Fruit fly (Drosophila melanogaster): ENCODE measurements around the gene ari-1.

Gene ari-1

DNA sequence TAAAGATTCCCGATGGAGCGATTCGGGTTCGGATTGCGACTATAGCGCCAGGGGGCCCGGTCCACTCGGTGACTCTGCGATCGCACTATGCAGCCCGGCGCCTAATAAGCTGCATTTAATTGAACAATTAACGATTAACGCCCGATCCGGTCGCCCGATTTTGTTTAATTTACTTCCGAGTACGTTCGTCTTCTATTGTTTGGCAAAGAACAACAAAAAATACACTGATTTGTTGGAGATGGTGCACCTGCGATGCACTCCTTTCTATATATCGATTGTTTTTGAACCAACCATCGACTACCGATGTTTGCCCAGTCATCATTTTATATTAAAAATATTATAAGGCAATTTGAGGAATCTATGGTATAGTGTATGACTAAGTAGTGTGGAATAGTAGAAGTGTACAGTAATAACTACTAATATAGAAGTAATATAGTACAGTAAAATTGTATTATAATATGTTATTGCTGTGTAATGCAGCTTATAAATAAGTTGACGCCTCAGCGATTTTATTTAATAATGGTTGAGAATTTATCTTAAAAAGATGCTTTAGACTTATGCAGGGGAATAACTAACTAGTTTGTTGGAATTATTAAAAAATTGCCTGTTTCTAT, 36.4 kb downstream of the ari-1 start, which contains the start of gene Mvb12:
TSS of gene Mvb12 (minus strand) at position 217 of the 614 bp plus-strand sequence.
- TF ChIP-seq Sox102F (GFP tag; optimal IDR thresholded peaks at IDR 0.05) (peak; percentile 24), CG3919 (GFP tag; optimal IDR thresholded peaks at IDR 0.05) (no peak), CG6854 (GFP tag; optimal IDR thresholded peaks at IDR 0.05) (peak; percentile 5), dsx (GFP tag; optimal IDR thresholded peaks at IDR 0.05; ENCODE audit: poor library complexity, severe bottlenecking) (peak; percentile 2), Sox14 (GFP tag; optimal IDR thresholded peaks at IDR 0.05) (no peak), ss (GFP tag; optimal IDR thresholded peaks at IDR 0.05) (no peak), fkh (GFP tag; optimal IDR thresholded peaks at IDR 0.05) (peak; percentile 75), eg (GFP tag; IDR thresholded peaks at IDR 0.05) (0 out of 3 replicates have a peak, but pooled peaks have one; percentile 36), esn (GFP tag; optimal IDR thresholded peaks at IDR 0.05) (no peak), CG16779 (tag; optimal IDR thresholded peaks at IDR 0.05) (no peak), svp (GFP tag) (no peak), CG10669 (GFP tag; optimal IDR thresholded peaks at IDR 0.05) (no peak), Eip75B (GFP tag; optimal IDR thresholded peaks at IDR 0.05) (peak; percentile 5), CG8119 (GFP tag; IDR thresholded peaks at IDR 0.05) (no peak), CG6163 (GFP tag; IDR thresholded peaks at IDR 0.05) (no peak)

- TF ChIP-seq Sox15 (GFP tag; optimal IDR thresholded peaks at IDR 0.05) (no peak), Eip78C (GFP tag) (peak; percentile 75), pdm3 (GFP tag; optimal IDR thresholded peaks at IDR 0.05) (no peak), fkh (GFP tag; optimal IDR thresholded peaks at IDR 0.05) (peak; percentile 62), svp (GFP tag) (peak; percentile 51), Ets21C (GFP tag; optimal IDR thresholded peaks at IDR 0.05) (no peak), eg (GFP tag; IDR thresholded peaks at IDR 0.05) (0 out of 3 replicates have a peak, but pooled peaks have one; percentile 25)
These were observed 37.4 kb downstream of the ari-1 start for dm6 chrX:18100146-18100669.

DNA sequence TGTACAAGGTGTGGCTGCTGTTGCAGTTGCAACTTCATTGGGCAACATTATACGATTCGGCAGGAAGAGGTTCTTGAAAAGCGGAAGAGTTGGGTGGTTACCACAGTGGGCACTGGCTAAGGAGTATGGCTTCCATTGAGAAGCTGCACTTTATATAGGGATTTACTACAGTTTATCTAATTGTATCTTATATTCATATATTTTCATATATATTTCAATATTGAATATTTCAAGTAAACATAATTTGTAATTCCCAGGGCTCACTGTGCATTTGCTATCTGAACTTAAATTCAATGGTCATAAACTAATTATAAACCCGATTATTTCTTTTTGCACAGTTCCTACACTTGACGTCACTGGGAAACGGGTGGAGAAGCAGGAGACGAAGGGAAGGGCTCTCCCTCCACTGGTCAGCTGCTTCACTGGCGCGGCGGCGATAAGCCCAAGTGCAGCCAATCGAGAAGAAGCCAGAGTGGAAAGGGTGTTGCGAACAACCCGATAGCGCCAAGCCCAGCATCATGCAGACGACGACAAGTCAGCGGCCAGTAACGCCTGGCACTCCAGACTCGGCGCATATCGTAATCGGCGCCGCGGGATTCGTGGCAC, 42.7 kb downstream of the ari-1 start:
- TF ChIP-seq CG6808 (GFP tag; optimal IDR thresholded peaks at IDR 0.05) (peak; percentile 56), Smox (GFP tag; optimal IDR thresholded peaks at IDR 0.05) (peak; percentile 10), CG3919 (GFP tag; optimal IDR thresholded peaks at IDR 0.05) (peak; percentile 53), cyc (GFP tag; optimal IDR thresholded peaks at IDR 0.05) (peak; percentile 19), Eip78C (GFP tag) (peak; percentile 66), dac (GFP tag; optimal IDR thresholded peaks at IDR 0.05) (no peak), Ets96B (tag; optimal IDR thresholded peaks at IDR 0.05) (peak; percentile 51), eg (GFP tag; IDR thresholded peaks at IDR 0.05) (peak; percentile 42; the same call in 1 of the 3 replicates), CG8632 (GFP tag; optimal IDR thresholded peaks at IDR 0.05) (peak; percentile 29), Gug (GFP tag; IDR thresholded peaks at IDR 0.05) (peak; percentile 40; the same call in 1 of the 2 replicates), CG34406 (GFP tag; optimal IDR thresholded peaks at IDR 0.05) (peak; percentile 38), CG7368 (GFP tag; optimal IDR thresholded peaks at IDR 0.05) (peak; percentile 31), CG8119 (GFP tag; IDR thresholded peaks at IDR 0.05) (peak; percentile 68), Hr38 (GFP tag; optimal IDR thresholded peaks at IDR 0.05) (no peak), Met (GFP tag; optimal IDR thresholded peaks at IDR 0.05) (no peak), pdm3 (GFP tag; optimal IDR thresholded peaks at IDR 0.05) (peak; percentile 38), CG15336 (GFP tag; IDR thresholded peaks at IDR 0.05) (peak; percentile 65), CG6276 (GFP tag; optimal IDR thresholded peaks at IDR 0.05) (peak; percentile 49), topi (GFP tag; optimal IDR thresholded peaks at IDR 0.05) (peak; percentile 22), CG11762 (GFP tag; optimal IDR thresholded peaks at IDR 0.05; ENCODE audit: insufficient read depth) (peak; percentile 7), Lpt (GFP tag; optimal IDR thresholded peaks at IDR 0.05) (peak; percentile 33), Eip75B (GFP tag; optimal IDR thresholded peaks at IDR 0.05) (peak; percentile 29), acj6 (GFP tag; optimal IDR thresholded peaks at IDR 0.05) (peak; percentile 52), fd59A (GFP tag; optimal IDR thresholded peaks at IDR 0.05) (peak; percentile 44), CG4318 (GFP tag; optimal IDR thresholded peaks at IDR 0.05) (peak; percentile 5), ss (GFP tag; optimal IDR thresholded peaks at IDR 0.05) (no peak), fd85E (GFP tag; optimal IDR thresholded peaks at IDR 0.05) (no peak), Sox14 (GFP tag; optimal IDR thresholded peaks at IDR 0.05) (peak; percentile 4), salr (GFP tag; optimal IDR thresholded peaks at IDR 0.05) (peak in 1 of 2 experiments; percentile 14), net (GFP tag; optimal IDR thresholded peaks at IDR 0.05) (peak; percentile 34), Blimp-1 (GFP tag; optimal IDR thresholded peaks at IDR 0.05) (no peak), CG9139 (GFP tag; optimal IDR thresholded peaks at IDR 0.05) (no peak), Hr39 (GFP tag; optimal IDR thresholded peaks at IDR 0.05) (no peak), CG16779 (tag; optimal IDR thresholded peaks at IDR 0.05) (no peak), svp (GFP tag) (peak; percentile 61)

All from whole organism, prepupa.